Fruit fly (Drosophila melanogaster) whole organism, prepupa: Measurements from ENCODE around the gene MED14.

Experiments
- CG15336 ChIP-seq: fragments of 200-800 bp; sonication (Bioruptor generic); IDR thresholded peaks from 2 replicates; pipeline ENCODE4 v1.3.6; 2022; ENCODE audit warnings: missing biosample characterization, missing genetic modification characterization
- CG1621 ChIP-seq: fragments of 200-800 bp; sonication (Bioruptor generic); optimal IDR thresholded peaks from 3 replicates; lab custom pipeline; 2018; ENCODE audit warnings: missing biosample characterization, mild to moderate bottlenecking, missing genetic modification characterization
- CG6808 ChIP-seq: fragments of 200-800 bp; sonication (Bioruptor generic); optimal IDR thresholded peaks from 3 replicates; lab custom pipeline; 2017; ENCODE audit warnings: missing biosample characterization, missing genetic modification characterization, mild to moderate bottlenecking, moderate library complexity, missing genetic modification reagents
- CG6854 ChIP-seq: fragments of 200-800 bp; sonication (Bioruptor generic); optimal IDR thresholded peaks from 2 replicates; lab custom pipeline; 2017; ENCODE audit warnings: missing biosample characterization, mild to moderate bottlenecking, missing genetic modification characterization
- Eip78C ChIP-seq: fragments of 200-800 bp; sonication (Bioruptor generic); peaks from one replicate; lab custom pipeline; 2016; ENCODE audit warnings: missing biosample characterization, missing genetic modification characterization
- eg ChIP-seq: fragments of 200-800 bp; sonication (Bioruptor generic); IDR thresholded peaks from 3 replicates; pipeline ENCODE4 v1.3.6; 2022; ENCODE audit warnings: missing biosample characterization, missing genetic modification characterization

DNA sequence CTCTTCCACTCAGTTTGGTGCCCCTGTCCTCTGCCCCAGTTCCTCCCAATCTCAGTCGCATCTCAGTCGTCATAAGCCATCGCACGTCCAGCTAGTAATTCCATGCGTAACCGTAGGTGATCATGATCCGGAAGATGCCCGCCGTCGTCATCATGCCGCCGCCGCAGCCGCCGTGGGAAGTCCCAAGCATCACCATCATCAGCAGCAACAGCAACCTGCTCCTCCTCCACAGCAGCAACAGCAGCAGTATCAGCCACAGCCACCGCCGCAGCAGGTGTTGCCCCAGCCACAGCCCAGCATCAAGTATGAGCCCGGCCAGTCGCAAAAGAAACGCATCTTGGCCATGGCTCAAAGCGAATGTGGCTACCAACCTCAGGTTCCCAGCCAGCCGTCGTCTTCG is 20.1 kb upstream of the MED14 start:
- no peak for TF ChIP-seq CG6808
- TF ChIP-seq eg (GFP tag; lab: Robert Waterston, UW) = no peak
- no peak for TF ChIP-seq Eip78C
- no peak for TF ChIP-seq CG1621 (tag; lab: Kevin White, UChicago)
- no peak for TF ChIP-seq CG15336 (GFP tag; lab: Robert Waterston, UW)
- no peak for TF ChIP-seq CG6854
